Worm (Caenorhabditis elegans) whole organism, midembryonic: ENCODE data around the gene T16A1.4.

Experiments used
- T22C8.4 ChIP-seq: fragments of 200-800 bp; sonication (Bioruptor generic); IDR thresholded peaks from 2 replicates; pipeline ENCODE4 v1.3.6; 2022; ENCODE audit warnings: missing genetic modification characterization, missing compliant biosample characterization
- cog-1 ChIP-seq: sonication (generic microtip); optimal IDR thresholded peaks from 2 replicates; lab custom pipeline; 2016; ENCODE audit warnings: missing genetic modification characterization, missing compliant biosample characterization
- flt-1 ChIP-seq: fragments of 200-800 bp; sonication (Bioruptor generic); IDR thresholded peaks from 2 replicates; pipeline ENCODE4 v1.3.6; 2022; ENCODE audit warnings: missing genetic modification characterization, missing compliant biosample characterization
- ref-1 ChIP-seq: fragments of 200-800 bp; sonication (Bioruptor generic); conservative IDR thresholded peaks from 2 replicates; pipeline ENCODE4 v1.3.6; 2022; ENCODE audit warnings: missing genetic modification reagents, missing genetic modification characterization, missing compliant biosample characterization
- tab-1 ChIP-seq: fragments of 200-800 bp; sonication (Bioruptor generic); IDR thresholded peaks from 2 replicates; pipeline ENCODE4 v1.3.6; 2022; ENCODE audit warnings: missing genetic modification characterization, missing compliant biosample characterization
- ztf-29 ChIP-seq: fragments of 200-800 bp; sonication (Bioruptor generic); IDR thresholded peaks from 2 replicates; pipeline ENCODE4 v1.3.6; 2022; ENCODE audit warnings: missing genetic modification reagents, missing genetic modification characterization, missing compliant biosample characterization

- TF ChIP-seq T22C8.4 (GFP tag; lab: Robert Waterston, UW): no peak
- TF ChIP-seq flt-1 (GFP tag; lab: Robert Waterston, UW): no peak
- no peak for TF ChIP-seq ztf-29 (GFP tag; lab: Robert Waterston, UW)
- no peak for TF ChIP-seq cog-1 (tag; lab: Kevin White, UChicago)
- no peak for TF ChIP-seq ref-1
- no peak for TF ChIP-seq tab-1
Measured at ce11 chrII:2094924-2095650, 13.7 kb downstream of the T16A1.4 start, which contains the start of gene T16A1.2.
